Fruit fly (Drosophila melanogaster) S2 (cell line): Measurements from ENCODE around the gene CG13775.

ENCODE experiments used
- CG8478 ChIP-seq: fragments of >200 bp; optimal IDR thresholded peaks from 2 replicates; lab custom pipeline; 2018
- CTCF ChIP-seq, 2 experiments: fragments of >200 bp; optimal IDR thresholded peaks; 2 replicates each; lab custom pipeline; 2018

DNA sequence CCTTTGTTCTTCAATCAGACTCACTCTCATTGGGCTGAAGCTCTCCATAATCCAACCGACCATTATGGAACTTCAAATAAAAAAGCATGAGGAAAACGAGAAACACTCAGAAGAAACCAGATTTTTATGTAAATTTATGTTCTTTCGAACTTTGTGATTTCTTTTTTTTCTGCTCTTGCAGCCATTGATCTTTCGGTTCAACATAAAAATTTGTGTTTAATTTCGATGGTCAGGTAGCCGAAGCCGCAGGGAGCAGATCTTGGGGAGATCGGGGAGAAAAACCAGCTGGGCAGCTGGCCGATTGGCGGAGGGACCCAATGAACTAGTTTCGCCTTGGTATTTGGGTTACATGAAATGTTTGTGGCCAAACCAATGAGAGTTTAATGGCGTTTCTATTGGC, 47.6 kb upstream of the CG13775 start:
- no peak for TF ChIP-seq CG8478 (lab: Kevin White, UChicago)
- no peak for TF ChIP-seq CTCF (optimal IDR thresholded peaks at IDR 0.05; lab: Kevin White, UChicago)
